Worm (Caenorhabditis elegans) whole organism, L4/young adult: Measurements from ENCODE around the gene tag-65.

ENCODE experiments used
- W03F9.2 ChIP-seq: fragments of 150-350 bp; optimal IDR thresholded peaks from 2 replicates; lab custom pipeline; 2014; ENCODE audit warnings: missing biosample characterization, missing genetic modification characterization
- dao-5 ChIP-seq: sonication (generic microtip); optimal IDR thresholded peaks from 2 replicates; lab custom pipeline; 2016; ENCODE audit warnings: missing genotype, missing genetic modification characterization, moderate library complexity, missing compliant biosample characterization
- him-1 ChIP-seq: sonication (generic microtip); optimal IDR thresholded peaks from 2 replicates; lab custom pipeline; 2016; ENCODE audit warnings: missing genotype, missing genetic modification reagents, missing genetic modification characterization, missing compliant biosample characterization

Gene tag-65

DNA sequence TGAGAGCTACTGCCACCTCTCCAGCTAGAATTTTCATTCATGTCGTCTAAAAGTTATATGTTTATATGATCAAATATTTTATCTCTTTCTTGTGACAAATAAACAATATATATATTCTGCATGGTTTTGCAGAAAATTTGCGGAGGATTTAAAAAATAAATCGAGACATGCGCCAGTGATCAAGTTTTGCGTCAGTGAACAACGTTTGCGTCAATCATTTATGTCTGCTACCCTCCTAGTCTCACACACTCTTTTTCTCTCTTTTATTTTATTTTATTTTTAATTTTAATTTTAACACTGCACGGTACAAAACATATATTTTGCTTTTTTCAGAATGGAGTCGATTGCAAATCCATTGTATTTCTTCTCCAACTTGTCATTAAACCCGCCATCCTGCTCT, at the start of gene tag-65, which contains the start of gene ccz-1:
Gene tag-65 (minus strand): TSS at position 46 of the 400 bp plus-strand sequence.
Gene ccz-1 (plus strand): TSS at position 334 of the 400 bp plus-strand sequence.
- TF ChIP-seq dao-5 (tag; lab: Kevin White, UChicago), result no peak
- TF ChIP-seq W03F9.2 (tag; lab: Kevin White, UChicago), result peak; percentile 85
- TF ChIP-seq him-1 (tag; lab: Kevin White, UChicago), result peak; percentile 54

ce11 chrV:13725574-13725973, 47.2 kb upstream of the tag-65 start, which contains the start of gene fbxa-181:
TSS of gene fbxa-181 (plus strand) at chrV:13725874.
- TF ChIP-seq W03F9.2 (tag; lab: Kevin White, UChicago) (no peak), him-1 (tag; lab: Kevin White, UChicago) (no peak), dao-5 (tag; lab: Kevin White, UChicago) (no peak)

DNA sequence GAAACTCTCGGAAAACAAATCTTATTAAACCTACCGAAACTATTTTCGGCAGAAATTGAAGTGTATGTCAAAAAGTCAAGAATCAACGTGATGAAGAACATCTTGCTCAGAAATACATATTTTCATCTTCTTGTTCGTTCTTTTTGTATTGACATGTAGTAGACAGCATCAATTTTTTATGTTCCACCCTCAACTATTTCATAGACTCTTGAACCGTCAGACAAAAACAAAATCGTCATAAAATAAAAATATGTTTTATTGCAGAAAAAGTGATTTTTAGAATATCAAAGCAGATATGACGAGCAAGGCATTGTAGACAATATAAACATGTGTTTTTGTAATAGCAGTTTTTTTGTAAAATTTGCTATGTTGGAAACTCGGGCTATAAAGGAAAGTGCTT, 46.4 kb upstream of the tag-65 start, which contains the start of gene F35E12.2:
Gene F35E12.2 (minus strand): TSS at position 101 of the 400 bp plus-strand sequence.
- no peak for TF ChIP-seq dao-5 (tag; lab: Kevin White, UChicago)
- no peak for TF ChIP-seq him-1 (tag; lab: Kevin White, UChicago)
- TF ChIP-seq W03F9.2 (tag; lab: Kevin White, UChicago), result no peak

ce11 chrV:13716531-13716930, 38.1 kb upstream of the tag-65 start, which contains the start of gene T01D3.6:
TSS of gene T01D3.6 (plus strand) at chrV:13716824.
- TF ChIP-seq W03F9.2 (tag; lab: Kevin White, UChicago), result no peak
- TF ChIP-seq dao-5 (tag; lab: Kevin White, UChicago), result no peak
- TF ChIP-seq him-1 (tag; lab: Kevin White, UChicago), result no peak

DNA sequence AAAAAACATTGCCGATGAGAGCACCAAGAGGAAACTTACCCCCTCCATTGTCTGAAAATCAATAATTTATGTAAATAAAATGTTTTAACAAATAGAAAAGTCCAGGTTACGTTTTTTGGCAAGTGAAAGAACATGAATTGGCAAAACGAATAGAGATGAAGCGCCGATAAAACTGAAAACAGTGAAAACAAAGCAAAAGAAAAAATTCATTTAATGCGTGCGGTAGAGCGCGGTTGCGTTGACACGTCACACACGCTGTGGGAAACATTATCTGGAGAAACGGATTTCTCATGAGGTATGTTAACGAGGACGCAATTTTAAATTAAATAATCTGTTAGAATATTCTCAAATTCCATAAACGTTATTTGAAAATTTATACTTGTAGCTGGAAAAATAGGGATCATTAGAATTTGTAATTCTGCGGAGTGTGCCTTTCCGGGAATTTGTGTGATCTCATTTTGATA, 36.9 kb upstream of the tag-65 start, which contains the start of gene zipt-9:
Gene zipt-9 (minus strand): TSS at position 51 of the 464 bp plus-strand sequence.
- TF ChIP-seq dao-5 (tag; lab: Kevin White, UChicago) (no peak), him-1 (tag; lab: Kevin White, UChicago) (peak; percentile 30)

DNA sequence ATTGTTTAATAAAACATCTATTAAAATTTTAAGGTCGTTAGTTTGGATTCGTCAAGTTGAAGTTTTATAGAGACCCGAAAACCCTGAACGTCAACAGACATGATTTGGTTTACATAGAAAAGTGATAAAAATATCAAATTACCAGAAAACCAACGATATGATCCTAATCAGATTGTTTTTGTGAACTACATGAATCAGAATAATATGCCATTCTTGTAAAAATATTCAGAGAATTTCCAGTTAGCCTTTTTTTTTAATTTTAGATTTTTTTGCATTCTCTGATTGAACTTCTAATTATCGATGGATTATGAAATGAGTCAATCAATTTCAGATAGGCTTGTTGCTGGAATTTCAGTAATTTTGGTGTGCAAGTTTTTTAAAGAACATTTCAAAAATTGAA, 32.7 kb upstream of the tag-65 start, which contains the start of gene srx-96:
Gene srx-96 (plus strand): TSS at position 301 of the 400 bp plus-strand sequence.
- TF ChIP-seq W03F9.2 (tag; lab: Kevin White, UChicago) (no peak), him-1 (tag; lab: Kevin White, UChicago) (no peak), dao-5 (tag; lab: Kevin White, UChicago) (no peak)

DNA sequence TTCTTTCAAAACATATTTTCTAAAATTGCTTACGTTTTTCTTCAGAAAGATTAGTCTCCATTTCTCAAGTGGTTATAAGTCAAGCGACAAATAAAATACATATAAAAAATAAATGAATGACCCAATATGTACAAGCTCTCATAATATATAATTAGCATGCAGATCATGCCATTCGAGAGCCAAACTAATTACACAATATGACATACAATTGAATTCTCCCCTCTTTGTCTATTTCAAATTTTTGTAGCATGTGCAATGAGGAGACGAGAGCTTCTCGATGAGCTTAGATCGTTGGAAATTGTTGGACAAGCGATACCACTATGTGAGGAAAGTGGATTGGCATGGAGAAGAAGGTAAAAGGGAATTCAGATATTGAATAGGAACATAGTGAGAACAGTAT, 28.9 kb upstream of the tag-65 start, which contains the start of gene hlh-34:
Gene hlh-34 (minus strand): TSS at position 101 of the 400 bp plus-strand sequence.
- TF ChIP-seq dao-5 (tag; lab: Kevin White, UChicago) (no peak), him-1 (tag; lab: Kevin White, UChicago) (no peak), W03F9.2 (tag; lab: Kevin White, UChicago) (no peak)

DNA sequence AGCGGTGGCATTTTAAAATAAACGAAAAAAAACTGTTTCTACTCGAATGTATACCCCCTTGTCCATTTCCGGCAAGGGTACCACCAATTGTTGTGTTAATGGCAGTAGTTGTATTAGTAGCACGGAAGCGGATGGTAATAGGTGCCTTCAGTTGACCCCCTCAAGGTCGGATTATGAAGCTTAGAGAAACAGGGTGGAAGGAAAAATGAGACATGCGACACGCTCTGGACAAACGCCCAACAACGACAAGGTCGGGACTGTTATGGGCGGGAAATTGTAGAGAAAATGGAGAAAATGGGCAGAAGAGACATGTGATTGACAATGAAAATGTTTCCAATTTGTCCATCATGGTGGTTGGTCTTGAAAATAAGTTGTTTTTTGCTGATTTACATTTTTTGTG, 25.6 kb upstream of the tag-65 start, which contains the start of gene T01D3.3:
Gene T01D3.3 (plus strand): TSS at position 312 of the 400 bp plus-strand sequence.
- TF ChIP-seq dao-5 (tag; lab: Kevin White, UChicago), result no peak
- no peak for TF ChIP-seq him-1 (tag; lab: Kevin White, UChicago)
- no peak for TF ChIP-seq W03F9.2 (tag; lab: Kevin White, UChicago)

DNA sequence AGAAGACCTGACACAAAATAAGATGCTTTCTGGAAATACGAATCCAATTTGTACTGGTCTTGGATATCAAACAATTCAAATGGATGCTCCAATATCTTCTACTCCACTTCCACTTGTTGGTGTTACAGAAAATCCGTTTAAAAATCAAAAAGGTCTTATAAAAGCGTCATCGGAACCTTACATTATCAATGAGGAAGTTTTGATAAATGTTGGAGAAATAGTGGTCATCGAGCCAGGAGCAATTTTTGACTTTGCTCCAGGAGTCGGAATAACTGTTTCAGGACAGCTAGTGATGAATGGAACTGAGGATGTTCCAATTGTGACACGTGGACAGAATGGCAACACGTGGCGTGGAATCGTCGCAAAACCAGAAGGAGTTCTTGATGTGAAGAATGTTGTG, 15.7 kb upstream of the tag-65 start:
- TF ChIP-seq W03F9.2 (tag; lab: Kevin White, UChicago), result no peak
- TF ChIP-seq him-1 (tag; lab: Kevin White, UChicago), result no peak
- TF ChIP-seq dao-5 (tag; lab: Kevin White, UChicago), result no peak

DNA sequence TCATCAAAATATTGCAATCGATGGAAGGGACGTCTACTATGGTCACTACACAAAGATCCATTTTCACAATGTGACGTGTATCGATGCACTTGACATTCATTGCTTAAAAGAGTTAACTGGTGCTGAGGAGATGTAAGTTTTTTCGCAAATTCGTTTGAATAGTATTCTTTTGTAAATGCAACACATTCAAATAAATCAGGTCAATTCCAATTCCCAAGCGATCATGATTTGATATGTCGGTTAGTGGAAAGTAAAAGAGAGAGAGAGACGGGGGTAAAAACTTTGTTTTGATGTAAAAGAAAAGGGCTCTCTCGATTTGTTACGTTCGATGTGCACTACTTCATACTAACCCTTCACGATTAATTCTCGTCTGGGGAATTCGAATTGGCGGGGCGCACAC, 11.9 kb upstream of the tag-65 start:
- no peak for TF ChIP-seq him-1 (tag; lab: Kevin White, UChicago)
- TF ChIP-seq W03F9.2 (tag; lab: Kevin White, UChicago), result no peak
- no peak for TF ChIP-seq dao-5 (tag; lab: Kevin White, UChicago)

DNA sequence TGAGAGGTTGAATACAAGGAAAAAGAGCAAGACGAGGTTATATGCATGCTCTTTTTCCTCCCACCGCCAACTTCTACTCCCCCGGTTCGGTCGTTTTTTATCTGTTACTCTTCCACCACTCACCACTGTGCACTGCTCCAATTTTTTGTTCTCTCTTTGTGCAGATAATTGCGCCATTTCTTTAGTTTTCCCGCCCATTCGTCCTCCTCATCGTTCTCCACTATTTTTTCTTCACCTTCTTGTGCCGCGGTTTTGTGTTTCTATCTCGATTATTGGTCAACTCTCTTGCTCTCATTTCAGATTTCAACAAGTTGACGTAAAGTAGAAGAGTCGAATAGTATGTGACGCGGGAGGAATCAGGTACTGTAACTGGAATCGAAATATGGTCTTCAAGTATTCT, 11.2 kb upstream of the tag-65 start, which contains the start of gene T01D3.1:
Gene T01D3.1 (plus strand): TSS at position 301 of the 400 bp plus-strand sequence.
- TF ChIP-seq W03F9.2 (tag; lab: Kevin White, UChicago) (no peak), him-1 (tag; lab: Kevin White, UChicago) (no peak), dao-5 (tag; lab: Kevin White, UChicago) (no peak)

ce11 chrV:13687504-13687903, 9.1 kb upstream of the tag-65 start:
- no peak for TF ChIP-seq him-1 (tag; lab: Kevin White, UChicago)
- no peak for TF ChIP-seq W03F9.2 (tag; lab: Kevin White, UChicago)
- no peak for TF ChIP-seq dao-5 (tag; lab: Kevin White, UChicago)

DNA sequence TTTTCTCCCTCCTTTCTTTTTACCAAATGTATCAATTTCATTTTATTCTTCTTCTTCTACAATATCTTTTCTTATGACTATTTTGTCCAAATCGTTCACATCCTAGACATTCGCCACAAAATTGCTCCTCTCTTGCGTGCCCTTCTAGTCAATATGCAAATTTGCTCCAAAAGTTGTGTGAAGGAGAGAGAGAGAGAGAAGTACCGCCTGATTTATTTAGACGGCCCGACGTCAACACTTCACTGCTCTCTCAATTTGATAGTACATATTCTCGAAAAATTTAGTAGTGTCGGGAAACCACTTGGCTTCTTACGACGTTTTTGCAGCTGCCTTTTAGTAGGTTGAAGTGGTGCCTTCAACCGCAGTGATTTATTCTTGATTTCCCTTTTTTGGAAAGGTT, 8.1 kb upstream of the tag-65 start:
- TF ChIP-seq dao-5 (tag; lab: Kevin White, UChicago) (no peak), him-1 (tag; lab: Kevin White, UChicago) (no peak), W03F9.2 (tag; lab: Kevin White, UChicago) (no peak)

ce11 chrV:13681445-13681844, 3.1 kb upstream of the tag-65 start:
- TF ChIP-seq W03F9.2 (tag; lab: Kevin White, UChicago) (no peak), him-1 (tag; lab: Kevin White, UChicago) (no peak), dao-5 (tag; lab: Kevin White, UChicago) (no peak)
